Fruit fly (Drosophila melanogaster): ENCODE data around the gene slx1.

Gene slx1

dm6 chr3R:4658991-4659933, 17.5 kb downstream of the slx1 start, which contains the start of gene smash (continued):
- TF ChIP-seq CG6854 (GFP tag; optimal IDR thresholded peaks at IDR 0.05) (peak; percentile 65), Blimp-1 (GFP tag; optimal IDR thresholded peaks at IDR 0.05) (no peak), CG6276 (GFP tag; optimal IDR thresholded peaks at IDR 0.05) (peak; percentile 26), topi (GFP tag; optimal IDR thresholded peaks at IDR 0.05) (peak; percentile 15), achi (GFP tag; optimal IDR thresholded peaks at IDR 0.05) (peak; percentile 3), CG1621 (tag; optimal IDR thresholded peaks at IDR 0.05) (peak; percentile 83), CG16779 (tag; optimal IDR thresholded peaks at IDR 0.05) (peak; percentile 71), CG8632 (GFP tag; optimal IDR thresholded peaks at IDR 0.05) (peak; percentile 22), cyc (GFP tag; optimal IDR thresholded peaks at IDR 0.05) (peak; percentile 31), Smox (GFP tag; optimal IDR thresholded peaks at IDR 0.05) (no peak), vri (GFP tag; optimal IDR thresholded peaks at IDR 0.05) (peak; percentile 60), Ets96B (tag; optimal IDR thresholded peaks at IDR 0.05) (peak; percentile 38)

dm6 chr3R:4659934-4660353, 18.2 kb downstream of the slx1 start:
- TF ChIP-seq Sox102F (GFP tag; optimal IDR thresholded peaks at IDR 0.05) = no peak
- TF ChIP-seq fkh (GFP tag; optimal IDR thresholded peaks at IDR 0.05) = peak; percentile 90

DNA sequence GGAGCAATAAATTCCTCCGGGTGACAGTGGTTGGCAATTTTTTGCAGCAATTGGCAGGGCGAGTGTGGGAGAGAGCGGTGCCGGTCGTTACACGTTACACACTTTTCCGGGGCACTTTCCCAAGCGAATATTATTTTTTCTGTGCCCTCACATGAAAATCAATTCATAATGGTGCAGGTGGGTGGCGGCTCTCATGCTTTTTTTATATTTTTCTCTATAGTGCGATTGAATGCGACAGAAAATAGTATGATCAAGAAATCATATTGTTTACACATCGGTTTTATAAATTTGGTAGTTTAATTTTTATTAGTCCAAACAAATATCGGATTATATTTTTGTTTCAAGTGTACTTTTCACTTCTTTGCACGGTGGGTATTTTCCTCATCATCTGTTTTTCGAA, 19.9 kb downstream of the slx1 start:
- TF ChIP-seq Blimp-1 (GFP tag; optimal IDR thresholded peaks at IDR 0.05) (no peak), CG32006 (GFP tag; optimal IDR thresholded peaks at IDR 0.05) (peak; percentile 59), Hr4 (GFP tag; optimal IDR thresholded peaks at IDR 0.05) (peak; percentile 56), Eip78C (GFP tag) (peak; percentile 30), Lpt (GFP tag; optimal IDR thresholded peaks at IDR 0.05) (peak; percentile 8), CG34406 (GFP tag; optimal IDR thresholded peaks at IDR 0.05) (no peak), Smox (GFP tag; optimal IDR thresholded peaks at IDR 0.05) (no peak), CG8119 (GFP tag; IDR thresholded peaks at IDR 0.05) (0 out of 3 replicates have a peak, but pooled peaks have one; percentile 33), salr (GFP tag; optimal IDR thresholded peaks at IDR 0.05) (peak in 1 of 2 experiments; percentile 17)

DNA sequence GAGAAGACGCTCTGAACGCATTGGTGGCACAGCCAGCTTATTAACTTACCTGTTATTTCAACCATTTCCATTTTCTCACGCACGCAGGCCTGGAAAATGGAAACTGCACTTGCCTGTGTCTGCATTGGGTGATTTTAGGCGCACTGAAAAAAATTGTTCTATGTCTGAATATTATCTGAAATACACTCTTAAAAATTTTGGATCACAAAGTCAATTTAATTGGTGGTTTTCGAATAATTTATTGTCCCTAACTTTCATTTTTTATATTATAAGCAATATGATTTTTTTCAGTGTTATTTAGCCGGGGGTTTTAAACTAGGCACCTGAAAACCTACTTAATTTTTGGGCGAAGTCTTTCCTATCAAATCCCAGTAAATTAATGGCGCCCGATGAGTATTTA, 21.3 kb downstream of the slx1 start:
- TF ChIP-seq esn (GFP tag; optimal IDR thresholded peaks at IDR 0.05) = peak; percentile 25
- peak; percentile 46 for TF ChIP-seq Sox14 (GFP tag; optimal IDR thresholded peaks at IDR 0.05)
- peak; percentile 64 for TF ChIP-seq CG4318 (GFP tag; optimal IDR thresholded peaks at IDR 0.05)
- TF ChIP-seq CG34406 (GFP tag; optimal IDR thresholded peaks at IDR 0.05) = peak; percentile 48
- peak; percentile 9 for TF ChIP-seq CG1621 (tag; optimal IDR thresholded peaks at IDR 0.05)
- no peak for TF ChIP-seq fd85E (GFP tag; optimal IDR thresholded peaks at IDR 0.05)
- peak; percentile 93 for TF ChIP-seq Eip78C (GFP tag)
- TF ChIP-seq CG3032 (tag; optimal IDR thresholded peaks at IDR 0.05) = peak; percentile 49
- TF ChIP-seq CG8119 (GFP tag; IDR thresholded peaks at IDR 0.05) = peak; percentile 86
- no peak for TF ChIP-seq fkh (GFP tag; optimal IDR thresholded peaks at IDR 0.05)
- TF ChIP-seq CG6808 (GFP tag; optimal IDR thresholded peaks at IDR 0.05) = peak; percentile 54
- peak; percentile 1 to 40 for TF ChIP-seq ss (GFP tag; optimal IDR thresholded peaks at IDR 0.05)
- peak; percentile 80 for TF ChIP-seq CG6276 (GFP tag; optimal IDR thresholded peaks at IDR 0.05)
- peak; percentile 55 for TF ChIP-seq CG10631 (GFP tag; optimal IDR thresholded peaks at IDR 0.05)
- TF ChIP-seq CG11762 (GFP tag; optimal IDR thresholded peaks at IDR 0.05; ENCODE audit: insufficient read depth) = peak; percentile 27
- peak; percentile 27 for TF ChIP-seq fd59A (GFP tag; optimal IDR thresholded peaks at IDR 0.05)
- peak; percentile 84 for TF ChIP-seq Hr4 (GFP tag; optimal IDR thresholded peaks at IDR 0.05)
- TF ChIP-seq Sox15 (GFP tag; optimal IDR thresholded peaks at IDR 0.05) = peak; percentile 16
- TF ChIP-seq CG15336 (GFP tag; IDR thresholded peaks at IDR 0.05) = peak; percentile 89
- peak; percentile 88 for TF ChIP-seq eg (GFP tag; IDR thresholded peaks at IDR 0.05)
- TF ChIP-seq CG8319 (GFP tag; optimal IDR thresholded peaks at IDR 0.05) = peak; percentile 29
- peak; percentile 66 for TF ChIP-seq achi (GFP tag; optimal IDR thresholded peaks at IDR 0.05)
- TF ChIP-seq pdm3 (GFP tag; optimal IDR thresholded peaks at IDR 0.05) = peak; percentile 60
- peak; percentile 71 for TF ChIP-seq CG3919 (GFP tag; optimal IDR thresholded peaks at IDR 0.05)
- peak; percentile 64 for TF ChIP-seq CG11294 (GFP tag; IDR thresholded peaks at IDR 0.05)
- TF ChIP-seq spab (GFP tag; optimal IDR thresholded peaks at IDR 0.05) = peak; percentile 44
- peak; percentile 14 for TF ChIP-seq dsx (GFP tag; optimal IDR thresholded peaks at IDR 0.05; ENCODE audit: poor library complexity, severe bottlenecking)
- peak; percentile 51 for TF ChIP-seq acj6 (GFP tag; optimal IDR thresholded peaks at IDR 0.05)
- TF ChIP-seq Gug (GFP tag; IDR thresholded peaks at IDR 0.05) = peak; percentile 77
- TF ChIP-seq topi (GFP tag; optimal IDR thresholded peaks at IDR 0.05) = peak; percentile 53

All from whole organism, prepupa.